Worm (Caenorhabditis elegans): ENCODE measurements around the gene sri-51.

- TF ChIP-seq him-1 (tag; optimal IDR thresholded peaks at IDR 0.05) (no peak), W03F9.2 (tag; optimal IDR thresholded peaks at IDR 0.05) (no peak), dao-5 (tag; optimal IDR thresholded peaks at IDR 0.05) (no peak)
Observed at ce11 chrII:3185848-3186247, 13.1 kb downstream of the sri-51 start.
